Worm (Caenorhabditis elegans): ENCODE measurements around the gene cdh-3.

The cdh-3 gene

ce11 chrIII:7718318-7718717 is 35.9 kb downstream of the cdh-3 start:
- no peak for TF ChIP-seq nhr-77 (tag; optimal IDR thresholded peaks at IDR 0.05)
- TF ChIP-seq mdl-1 (tag; optimal IDR thresholded peaks at IDR 0.05), result peak in 1 of 2 experiments; percentile 49
- peak; percentile 54 for TF ChIP-seq nhr-25 (tag; optimal IDR thresholded peaks at IDR 0.05)
- TF ChIP-seq R02D3.7 (tag; optimal IDR thresholded peaks at IDR 0.05), result no peak
- TF ChIP-seq F13H6.1 (tag; optimal IDR thresholded peaks at IDR 0.05), result peak; percentile 85
- TF ChIP-seq sem-4 (tag; optimal IDR thresholded peaks at IDR 0.05), result peak; percentile 65
- peak; percentile 43 for TF ChIP-seq blmp-1 (tag; optimal IDR thresholded peaks at IDR 0.05; ENCODE audit: insufficient read depth)
- no peak for TF ChIP-seq nhr-10 (tag; optimal IDR thresholded peaks at IDR 0.05)
- TF ChIP-seq ceh-82 (tag; optimal IDR thresholded peaks at IDR 0.05), result no peak
- TF ChIP-seq ztf-4 (tag; optimal IDR thresholded peaks at IDR 0.05), result peak; percentile 45
- peak; percentile 73 for TF ChIP-seq C34F6.9 (tag; optimal IDR thresholded peaks at IDR 0.05)
- TF ChIP-seq lin-13 (GFP tag; optimal IDR thresholded peaks at IDR 0.05), result peak; percentile 91
- peak; percentile 48 for TF ChIP-seq nhr-6 (tag; optimal IDR thresholded peaks at IDR 0.05)
- TF ChIP-seq elt-1 (tag; optimal IDR thresholded peaks at IDR 0.05), result no peak
- peak; percentile 92 for TF ChIP-seq crh-2 (tag; optimal IDR thresholded peaks at IDR 0.05)
- no peak for TF ChIP-seq lin-39 (tag; optimal IDR thresholded peaks at IDR 0.05)
- TF ChIP-seq lin-11 (tag; optimal IDR thresholded peaks at IDR 0.05), result no peak
- TF ChIP-seq dmd-4 (tag; optimal IDR thresholded peaks at IDR 0.05), result no peak
- no peak for TF ChIP-seq nhr-237 (tag; optimal IDR thresholded peaks at IDR 0.05)
- peak; percentile 92 for TF ChIP-seq nhr-129 (tag; optimal IDR thresholded peaks at IDR 0.05)
- peak; percentile 70 for TF ChIP-seq sma-9 (GFP tag; optimal IDR thresholded peaks at IDR 0.05)
- TF ChIP-seq sma-9 (tag; optimal IDR thresholded peaks at IDR 0.05), result no peak
- peak; percentile 66 for TF ChIP-seq nhr-21 (tag; optimal IDR thresholded peaks at IDR 0.05)
- peak; percentile 61 for TF ChIP-seq gmeb-1 (tag; optimal IDR thresholded peaks at IDR 0.05)
- TF ChIP-seq lsy-2 (tag; optimal IDR thresholded peaks at IDR 0.05), result peak in 1 of 2 experiments; percentile 74
- TF ChIP-seq fos-1 (tag; optimal IDR thresholded peaks at IDR 0.05), result peak; percentile 94
- TF ChIP-seq sma-3 (GFP tag; optimal IDR thresholded peaks at IDR 0.05), result peak; percentile 76

- TF ChIP-seq dmd-4 (tag; optimal IDR thresholded peaks at IDR 0.05) (no peak), elt-1 (tag; optimal IDR thresholded peaks at IDR 0.05) (no peak), sma-9 (GFP tag; optimal IDR thresholded peaks at IDR 0.05) (no peak), sma-9 (tag; optimal IDR thresholded peaks at IDR 0.05) (no peak), blmp-1 (tag; optimal IDR thresholded peaks at IDR 0.05; ENCODE audit: insufficient read depth) (no peak), nhr-11 (tag; optimal IDR thresholded peaks at IDR 0.05) (no peak), nhr-25 (tag; optimal IDR thresholded peaks at IDR 0.05) (no peak), egl-27 (tag; optimal IDR thresholded peaks at IDR 0.05) (no peak), F13H6.1 (tag; optimal IDR thresholded peaks at IDR 0.05) (no peak), Y55F3AM.14 (GFP tag; optimal IDR thresholded peaks at IDR 0.05) (no peak), C34F6.9 (tag; optimal IDR thresholded peaks at IDR 0.05) (no peak), ZK546.5 (tag; optimal IDR thresholded peaks at IDR 0.05) (no peak), ztf-4 (tag; optimal IDR thresholded peaks at IDR 0.05) (no peak), ceh-16 (tag; optimal IDR thresholded peaks at IDR 0.05) (no peak), nhr-77 (tag; optimal IDR thresholded peaks at IDR 0.05) (no peak), fos-1 (tag; optimal IDR thresholded peaks at IDR 0.05) (no peak), unc-62 (GFP tag; optimal IDR thresholded peaks at IDR 0.05) (no peak), nhr-6 (tag; optimal IDR thresholded peaks at IDR 0.05) (no peak)
Measured at ce11 chrIII:7716550-7716949, 37.7 kb downstream of the cdh-3 start.

DNA sequence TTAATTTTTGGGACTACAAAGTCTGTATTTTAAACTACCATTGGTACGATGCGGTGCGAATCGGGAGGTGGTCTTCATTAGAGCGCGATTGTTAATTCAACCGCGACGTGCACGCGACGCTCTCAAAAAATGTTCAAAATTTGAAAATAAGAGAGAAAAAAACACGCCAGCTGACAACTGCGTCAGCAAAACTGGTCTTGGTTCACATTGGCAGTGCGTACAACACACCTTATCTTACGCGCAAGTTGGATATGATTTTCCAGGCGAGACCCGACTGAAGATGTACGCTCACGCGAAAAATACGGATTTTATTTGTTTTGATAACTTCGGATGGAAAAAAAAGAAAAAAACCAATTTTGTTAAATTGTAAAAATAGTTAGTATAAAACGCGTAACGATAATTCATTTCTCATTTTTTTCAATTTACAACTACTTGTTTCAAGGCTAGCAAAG is 42.3 kb downstream of the cdh-3 start, which contains the start of gene C03B8.3:
C03B8.3 (plus strand) TSS at position 402 of the 452 bp plus-strand sequence.
- TF ChIP-seq mbf-1 (tag; optimal IDR thresholded peaks at IDR 0.05) (no peak), nhr-23 (tag; optimal IDR thresholded peaks at IDR 0.05) (no peak), egl-27 (tag; optimal IDR thresholded peaks at IDR 0.05) (no peak), fos-1 (tag; optimal IDR thresholded peaks at IDR 0.05) (no peak), lin-11 (tag; optimal IDR thresholded peaks at IDR 0.05) (no peak), blmp-1 (tag; optimal IDR thresholded peaks at IDR 0.05; ENCODE audit: insufficient read depth) (no peak), F13H6.1 (tag; optimal IDR thresholded peaks at IDR 0.05) (no peak), unc-39 (tag; optimal IDR thresholded peaks at IDR 0.05) (no peak), lin-13 (GFP tag; optimal IDR thresholded peaks at IDR 0.05) (peak; percentile 69), zag-1 (tag; optimal IDR thresholded peaks at IDR 0.05) (no peak), mab-5 (tag; optimal IDR thresholded peaks at IDR 0.05) (no peak), ceh-16 (tag; optimal IDR thresholded peaks at IDR 0.05) (no peak), sma-3 (GFP tag; optimal IDR thresholded peaks at IDR 0.05) (no peak), lsy-2 (tag; optimal IDR thresholded peaks at IDR 0.05) (peak in 1 of 2 experiments; percentile 37), nhr-6 (tag; optimal IDR thresholded peaks at IDR 0.05) (no peak), unc-55 (GFP tag; optimal IDR thresholded peaks at IDR 0.05) (peak; percentile 47), sem-4 (tag; optimal IDR thresholded peaks at IDR 0.05) (no peak), nhr-237 (tag; optimal IDR thresholded peaks at IDR 0.05) (no peak), aly-2 (tag; optimal IDR thresholded peaks at IDR 0.05) (no peak), skn-1 (tag; optimal IDR thresholded peaks at IDR 0.05) (no peak), C34F6.9 (tag; optimal IDR thresholded peaks at IDR 0.05) (no peak), unc-62 (GFP tag; optimal IDR thresholded peaks at IDR 0.05) (no peak)

All from whole organism, L2 larva.